Fruit fly (Drosophila melanogaster): ENCODE measurements around the gene CG45075.

dm6 chr2L:6082936-6083627 lies 8.1 kb upstream of the CG45075 start:
- TF ChIP-seq CG13123 (GFP tag; optimal IDR thresholded peaks at IDR 0.05) (no peak), CG4360 (GFP tag; IDR thresholded peaks at IDR 0.05) (no peak), CG43689 (GFP tag; IDR thresholded peaks at IDR 0.05) (no peak)

All from whole organism, embryonic.